Worm (Caenorhabditis elegans) whole organism, L3 larva: ENCODE results near the gene Y41C4A.21.

ENCODE experiments used
- R02D3.7 ChIP-seq: fragments of 150-350 bp; optimal IDR thresholded peaks from 2 replicates; lab custom pipeline; 2014; ENCODE audit warnings: missing biosample characterization, missing genetic modification characterization
- ZK546.5 ChIP-seq: sonication (generic microtip); optimal IDR thresholded peaks from 2 replicates; lab custom pipeline; 2017; ENCODE audit warnings: missing biosample characterization, missing genetic modification characterization
- aly-2 ChIP-seq: fragments of 150-350 bp; optimal IDR thresholded peaks from 2 replicates; lab custom pipeline; 2014; ENCODE audit warnings: missing biosample characterization, missing genetic modification characterization
- ama-1 ChIP-seq: fragments of 150-350 bp; optimal IDR thresholded peaks from 2 replicates; lab custom pipeline; 2018
- ceh-16 ChIP-seq: sonication (generic microtip); optimal IDR thresholded peaks from 2 replicates; lab custom pipeline; 2017; ENCODE audit warnings: missing biosample characterization, missing genetic modification characterization
- ceh-28 ChIP-seq: fragments of 150-350 bp; optimal IDR thresholded peaks from 2 replicates; lab custom pipeline; 2014; ENCODE audit warnings: missing biosample characterization, missing genetic modification reagents, missing genetic modification characterization
- ceh-9 ChIP-seq: sonication (generic microtip); optimal IDR thresholded peaks from 2 replicates; lab custom pipeline; 2018; ENCODE audit warnings: missing biosample characterization, missing genetic modification characterization
- daf-12 ChIP-seq: fragments of 150-350 bp; optimal IDR thresholded peaks from 2 replicates; lab custom pipeline; 2014; ENCODE audit warnings: missing biosample characterization, missing genetic modification reagents, missing genetic modification characterization
- egl-27 ChIP-seq: sonication (generic microtip); optimal IDR thresholded peaks from 4 replicates; lab custom pipeline; 2017; ENCODE audit warnings: missing biosample characterization, missing genetic modification reagents, missing genetic modification characterization
- egl-5 ChIP-seq: fragments of 150-350 bp; optimal IDR thresholded peaks from 2 replicates; lab custom pipeline; 2017; ENCODE audit warnings: missing biosample characterization, missing genetic modification reagents, missing genetic modification characterization, inconsistent platforms
- elt-1 ChIP-seq: fragments of 150-350 bp; optimal IDR thresholded peaks from 2 replicates; lab custom pipeline; 2014; ENCODE audit warnings: missing biosample characterization, missing genetic modification characterization
- elt-3 ChIP-seq, 3 experiments: fragments of 150-350 bp in 1 of 3; sonication (generic microtip) in 2 of 3; optimal IDR thresholded peaks; 2 replicates in 2 of 3; 4 replicates in 1 of 3; lab custom pipeline; 2014 to 2017; ENCODE audit warnings: missing biosample characterization in 3 of 3, missing genetic modification characterization in 3 of 3
- eor-1 ChIP-seq, 2 experiments: fragments of 150-350 bp; optimal IDR thresholded peaks; 2 replicates each; lab custom pipeline; 2014 to 2018; ENCODE audit warnings: missing biosample characterization in 2 of 2, missing genetic modification characterization in 2 of 2
- fkh-10 ChIP-seq: sonication (generic microtip); optimal IDR thresholded peaks from 2 replicates; lab custom pipeline; 2017; ENCODE audit warnings: missing biosample characterization, missing genetic modification reagents, missing genetic modification characterization
- fkh-2 ChIP-seq: fragments of 150-350 bp; optimal IDR thresholded peaks from 2 replicates; lab custom pipeline; 2014; ENCODE audit warnings: missing biosample characterization, missing genetic modification reagents, missing genetic modification characterization
- fos-1 ChIP-seq: fragments of 150-350 bp; optimal IDR thresholded peaks from 2 replicates; lab custom pipeline; 2014; ENCODE audit warnings: missing biosample characterization, missing genetic modification characterization
- jun-1 ChIP-seq: fragments of 150-350 bp; optimal IDR thresholded peaks from 2 replicates; lab custom pipeline; 2014; ENCODE audit warnings: missing biosample characterization, missing genetic modification reagents, missing genetic modification characterization
- lin-15B ChIP-seq: fragments of 150-350 bp; optimal IDR thresholded peaks from 2 replicates; lab custom pipeline; 2014; ENCODE audit warnings: missing biosample characterization, missing genetic modification characterization
- lin-39 ChIP-seq: fragments of 150-350 bp; optimal IDR thresholded peaks from 2 replicates; lab custom pipeline; 2018; ENCODE audit warnings: missing biosample characterization, missing genetic modification reagents, missing genetic modification characterization
- mdl-1 ChIP-seq: fragments of 150-350 bp; optimal IDR thresholded peaks from 2 replicates; lab custom pipeline; 2014; ENCODE audit warnings: missing biosample characterization, missing genetic modification characterization
- nfya-1 ChIP-seq: sonication (generic microtip); optimal IDR thresholded peaks from 2 replicates; lab custom pipeline; 2017; ENCODE audit warnings: missing genetic modification characterization, mild to moderate bottlenecking, missing compliant biosample characterization, antibody characterized with exemption, moderate library complexity; ENCODE audit not compliant: insufficient read depth
- nhr-12 ChIP-seq: fragments of 150-350 bp; optimal IDR thresholded peaks from 2 replicates; lab custom pipeline; 2014; ENCODE audit warnings: missing biosample characterization, missing genetic modification characterization
- nhr-237 ChIP-seq: fragments of 150-350 bp; optimal IDR thresholded peaks from 2 replicates; lab custom pipeline; 2014; ENCODE audit warnings: missing biosample characterization, missing genetic modification characterization
- nhr-25 ChIP-seq: sonication (generic microtip); optimal IDR thresholded peaks from 2 replicates; lab custom pipeline; 2017; ENCODE audit warnings: missing biosample characterization, missing genetic modification characterization
- nhr-28 ChIP-seq: fragments of 150-350 bp; optimal IDR thresholded peaks from 2 replicates; lab custom pipeline; 2014; ENCODE audit warnings: missing biosample characterization, missing genetic modification characterization
- nhr-43 ChIP-seq: sonication (generic microtip); optimal IDR thresholded peaks from 2 replicates; lab custom pipeline; 2016; ENCODE audit warnings: mild to moderate bottlenecking, missing genetic modification characterization, missing compliant biosample characterization; ENCODE audit not compliant: poor library complexity, severe bottlenecking
- nhr-67 ChIP-seq: fragments of 150-350 bp; optimal IDR thresholded peaks from 2 replicates; lab custom pipeline; 2014; ENCODE audit warnings: missing biosample characterization, missing genetic modification characterization
- nhr-76 ChIP-seq: fragments of 150-350 bp; sonication (generic microtip); optimal IDR thresholded peaks from 5 replicates; lab custom pipeline; 2014; ENCODE audit warnings: missing biosample characterization, missing genetic modification characterization
- nhr-77 ChIP-seq: fragments of 150-350 bp; optimal IDR thresholded peaks from 2 replicates; lab custom pipeline; 2014; ENCODE audit warnings: missing biosample characterization, missing genetic modification characterization
- pqm-1 ChIP-seq: fragments of 150-350 bp; optimal IDR thresholded peaks from 2 replicates; lab custom pipeline; 2017; ENCODE audit warnings: missing biosample characterization, missing genetic modification characterization, inconsistent platforms
- snpc-4 ChIP-seq: fragments of 150-350 bp; optimal IDR thresholded peaks from 2 replicates; lab custom pipeline; 2014; ENCODE audit warnings: missing biosample characterization, missing genetic modification characterization
- tbx-2 ChIP-seq: sonication (generic microtip); optimal IDR thresholded peaks from 2 replicates; lab custom pipeline; 2016; ENCODE audit warnings: mild to moderate bottlenecking, missing genetic modification characterization, missing compliant biosample characterization
- unc-39 ChIP-seq: sonication (generic microtip); optimal IDR thresholded peaks from 4 replicates; lab custom pipeline; 2017; ENCODE audit warnings: missing biosample characterization, missing genetic modification characterization
- ztf-11 ChIP-seq: fragments of 150-350 bp; optimal IDR thresholded peaks from 2 replicates; lab custom pipeline; 2014; ENCODE audit warnings: missing biosample characterization, missing genetic modification characterization
- ztf-4 ChIP-seq: fragments of 150-350 bp; optimal IDR thresholded peaks from 2 replicates; lab custom pipeline; 2014; ENCODE audit warnings: missing biosample characterization, missing genetic modification characterization

The Y41C4A.21 gene

DNA sequence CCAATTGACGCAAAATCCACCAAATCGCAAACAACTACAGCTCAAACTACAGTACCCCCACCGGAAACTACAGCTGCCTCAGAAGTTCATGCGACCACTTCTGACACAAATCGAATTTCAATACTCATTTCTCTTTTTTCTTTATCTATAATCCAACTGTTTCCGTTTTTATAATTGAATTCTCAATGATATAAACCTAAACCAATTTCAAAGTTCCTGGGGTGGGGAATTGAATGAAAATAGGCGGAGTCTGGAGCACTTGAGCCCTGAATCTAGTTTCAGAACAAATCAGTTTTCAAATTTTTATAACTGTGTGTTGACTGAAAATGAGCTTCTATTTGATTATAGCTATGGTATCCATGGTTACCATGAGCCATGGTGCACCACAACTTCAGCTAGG is 35.9 kb upstream of the Y41C4A.21 start, which contains the start of gene Y41C4A.6:
Gene Y41C4A.6 (plus strand): TSS at position 301 of the 400 bp plus-strand sequence.
- no peak for TF ChIP-seq nhr-77 (tag; lab: Kevin White, UChicago)
- TF ChIP-seq aly-2 (tag; lab: Kevin White, UChicago): no peak
- no peak for TF ChIP-seq jun-1 (tag; lab: Kevin White, UChicago)
- no peak for TF ChIP-seq lin-39 (tag; lab: Kevin White, UChicago)
- no peak for TF ChIP-seq ztf-4 (tag; lab: Kevin White, UChicago)
- TF ChIP-seq daf-12: no peak
- TF ChIP-seq nhr-67 (tag; lab: Kevin White, UChicago): no peak
- no peak for TF ChIP-seq ZK546.5 (tag; lab: Kevin White, UChicago)
- TF ChIP-seq snpc-4 (tag; lab: Kevin White, UChicago): no peak
- no peak for TF ChIP-seq nhr-237 (tag; lab: Kevin White, UChicago)
- TF ChIP-seq nhr-12 (tag; lab: Kevin White, UChicago): no peak
- no peak for TF ChIP-seq egl-27 (tag; lab: Kevin White, UChicago)
- TF ChIP-seq elt-1: no peak
- TF ChIP-seq ama-1 (lab: Kevin White, UChicago): no peak
- no peak for TF ChIP-seq nhr-28
- no peak for TF ChIP-seq nhr-43 (tag; lab: Kevin White, UChicago)

DNA sequence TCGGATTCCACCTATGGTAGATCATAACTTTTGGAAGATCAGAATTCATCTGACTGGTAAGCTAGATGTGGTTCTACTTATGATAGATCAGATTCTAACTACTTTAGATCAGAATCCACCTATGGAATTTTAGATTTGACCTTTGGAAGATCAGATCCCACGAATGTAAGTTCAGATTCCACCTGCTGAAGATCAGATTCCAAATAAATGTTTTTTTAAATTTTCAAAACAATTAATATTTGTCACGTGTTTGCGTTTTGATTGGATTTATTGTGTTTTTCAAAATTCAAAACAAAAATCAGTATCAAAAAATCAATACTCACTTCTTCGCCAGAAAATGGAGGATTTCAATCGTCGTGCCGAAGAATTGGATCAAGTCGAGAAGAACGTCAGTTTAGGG is 33.6 kb upstream of the Y41C4A.21 start, which contains the start of gene Y41C4A.7:
Gene Y41C4A.7 (plus strand): TSS at position 301 of the 400 bp plus-strand sequence.
- TF ChIP-seq mdl-1 (no peak), egl-5 (tag; lab: Kevin White, UChicago) (no peak), nhr-25 (tag; lab: Kevin White, UChicago) (no peak), pqm-1 (tag; lab: Kevin White, UChicago) (no peak), fkh-2 (tag; lab: Kevin White, UChicago) (no peak)
- TF ChIP-seq, all 47 proteins: peak for 0

ce11 chrIII:11699959-11700358 is 32.2 kb upstream of the Y41C4A.21 start, which contains the start of gene pqn-84:
TSS of gene pqn-84 (plus strand) at chrIII:11700259.
- no peak for TF ChIP-seq elt-1
- no peak for TF ChIP-seq fos-1 (tag; lab: Kevin White, UChicago)
- no peak for TF ChIP-seq nhr-237 (tag; lab: Kevin White, UChicago)
- no peak for TF ChIP-seq ZK546.5 (tag; lab: Kevin White, UChicago)
- TF ChIP-seq mdl-1: no peak
- TF ChIP-seq, all 47 proteins: peak for 0

ce11 chrIII:11701863-11702262 is 30.3 kb upstream of the Y41C4A.21 start:
- no peak for TF ChIP-seq unc-39
- TF ChIP-seq ceh-9 (tag; lab: Kevin White, UChicago): no peak
- TF ChIP-seq nhr-76: no peak
- TF ChIP-seq mdl-1: no peak
- TF ChIP-seq nfya-1: no peak
- TF ChIP-seq jun-1 (tag; lab: Kevin White, UChicago): no peak
- TF ChIP-seq nhr-28: no peak
- TF ChIP-seq ceh-28 (tag; lab: Kevin White, UChicago): no peak
- TF ChIP-seq fkh-10: no peak
- TF ChIP-seq ceh-16 (tag; lab: Kevin White, UChicago): no peak
- no peak for TF ChIP-seq ztf-11 (tag; lab: Kevin White, UChicago)
- TF ChIP-seq tbx-2 (tag; lab: Kevin White, UChicago): no peak
- TF ChIP-seq ama-1 (lab: Kevin White, UChicago): no peak
- TF ChIP-seq eor-1 (tag; optimal IDR thresholded peaks at IDR 0.05; lab: Kevin White, UChicago): no peak
- no peak for TF ChIP-seq aly-2 (tag; lab: Kevin White, UChicago)

DNA sequence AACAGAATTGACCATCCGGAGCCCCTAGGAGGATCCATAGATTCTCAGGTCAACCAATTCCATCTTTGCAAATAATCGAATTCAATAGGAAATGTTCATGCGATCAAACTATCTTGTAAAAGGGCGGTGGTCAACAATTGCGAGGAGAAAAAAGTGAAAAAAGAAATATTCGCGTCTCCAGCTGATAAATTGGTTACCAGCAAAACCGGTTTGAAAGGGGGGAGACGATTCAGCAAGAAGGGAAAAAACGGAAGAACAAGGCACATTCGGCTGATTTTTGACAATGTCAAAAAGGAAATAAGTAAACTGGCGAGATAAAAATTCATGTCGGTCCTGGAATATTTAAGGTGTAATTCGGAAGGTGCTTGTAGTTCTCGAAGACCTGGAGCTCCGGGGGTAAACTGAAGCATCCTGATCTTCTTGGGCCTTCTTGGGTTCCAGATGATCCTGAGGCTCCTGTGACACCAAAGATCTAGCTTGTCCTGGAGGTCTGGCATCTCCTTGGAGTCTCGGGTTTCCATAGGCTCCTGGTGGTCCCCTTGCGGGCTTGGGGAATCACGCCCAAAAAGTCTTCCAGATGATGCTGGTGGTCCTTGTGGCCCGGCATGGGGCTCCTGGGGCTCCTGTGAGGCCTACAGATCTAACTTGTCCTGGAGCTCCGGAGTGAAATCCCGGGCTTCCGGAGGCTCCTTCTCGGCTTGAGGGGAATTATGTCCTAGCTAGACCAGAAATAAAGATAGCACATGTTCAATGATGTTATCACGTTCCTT is 29.0 kb upstream of the Y41C4A.21 start:
- TF ChIP-seq daf-12 (no peak), pqm-1 (tag; lab: Kevin White, UChicago) (no peak), R02D3.7 (tag; lab: Kevin White, UChicago) (no peak), lin-15B (tag; lab: Kevin White, UChicago) (no peak), ama-1 (lab: Kevin White, UChicago) (no peak), elt-3 (tag; optimal IDR thresholded peaks at IDR 0.05; lab: Kevin White, UChicago) (no peak), ceh-28 (tag; lab: Kevin White, UChicago) (no peak), ztf-4 (tag; lab: Kevin White, UChicago) (no peak), eor-1 (tag; optimal IDR thresholded peaks at IDR 0.05; lab: Kevin White, UChicago) (no peak), mdl-1 (no peak)
